Worm (Caenorhabditis elegans) whole organism, L1 larva: Measurements from ENCODE around the gene K12H4.5.

Source experiments
- C34B4.2 ChIP-seq: sonication (generic microtip); optimal IDR thresholded peaks from 2 replicates; lab custom pipeline; 2017; ENCODE audit warnings: mild to moderate bottlenecking, missing genetic modification characterization, missing compliant biosample characterization
- F16B12.6 ChIP-seq: fragments of 150-350 bp; optimal IDR thresholded peaks from 2 replicates; lab custom pipeline; 2014; ENCODE audit warnings: missing biosample characterization, missing genetic modification characterization
- Y116A8C.19 ChIP-seq: sonication (generic microtip); optimal IDR thresholded peaks from 2 replicates; lab custom pipeline; 2016; ENCODE audit warnings: missing compliant biosample characterization, missing genetic modification characterization, borderline replicate concordance
- aha-1 ChIP-seq: fragments of 150-350 bp; optimal IDR thresholded peaks from 2 replicates; lab custom pipeline; 2014; ENCODE audit warnings: missing biosample characterization, missing genetic modification characterization
- alr-1 ChIP-seq: fragments of 200-800 bp; sonication (Bioruptor generic); optimal IDR thresholded peaks from 2 replicates; lab custom pipeline; 2018; ENCODE audit warnings: borderline replicate concordance, mild to moderate bottlenecking, missing genetic modification characterization, missing compliant biosample characterization
- ama-1 ChIP-seq: fragments of 150-350 bp; optimal IDR thresholded peaks from 2 replicates; lab custom pipeline; 2014
- ceh-8 ChIP-seq: fragments of 200-800 bp; sonication (Bioruptor generic); optimal IDR thresholded peaks from 2 replicates; lab custom pipeline; 2018; ENCODE audit warnings: mild to moderate bottlenecking, missing genetic modification characterization, moderate library complexity, missing compliant biosample characterization
- ceh-90 ChIP-seq: sonication (generic microtip); optimal IDR thresholded peaks from 2 replicates; lab custom pipeline; 2016; ENCODE audit warnings: missing genetic modification characterization, missing compliant biosample characterization
- efl-3 ChIP-seq: fragments of 200-800 bp; sonication (Bioruptor generic); optimal IDR thresholded peaks from 2 replicates; lab custom pipeline; 2018; ENCODE audit warnings: mild to moderate bottlenecking, missing genetic modification characterization, missing compliant biosample characterization
- egl-27 ChIP-seq, 2 experiments: fragments of 150-350 bp in 1 of 2; sonication (generic microtip); optimal IDR thresholded peaks; 3 replicates each; lab custom pipeline; 2017 to 2018; ENCODE audit warnings: missing biosample characterization in 2 of 2, missing genetic modification characterization in 2 of 2, missing genetic modification reagents in 2 of 2
- elt-3 ChIP-seq, 6 experiments: fragments of 150-350 bp in 1 of 6; sonication (generic microtip); optimal IDR thresholded peaks; 2 replicates each; lab custom pipeline; 2017 to 2018; ENCODE audit warnings: missing biosample characterization in 6 of 6, missing genetic modification characterization in 6 of 6, inconsistent platforms in 1 of 6
- ets-5 ChIP-seq: fragments of 200-800 bp; sonication (Bioruptor generic); IDR thresholded peaks from 2 replicates; pipeline ENCODE4 v1.3.6; 2022; ENCODE audit warnings: missing genetic modification characterization, missing compliant biosample characterization
- fkh-4 ChIP-seq: sonication (generic microtip); optimal IDR thresholded peaks from 2 replicates; lab custom pipeline; 2016; ENCODE audit warnings: missing compliant biosample characterization, missing genetic modification characterization, borderline replicate concordance
- hlh-4 ChIP-seq: sonication (generic microtip); optimal IDR thresholded peaks from 2 replicates; lab custom pipeline; 2016; ENCODE audit warnings: mild to moderate bottlenecking, missing genetic modification characterization, missing compliant biosample characterization
- irx-1 ChIP-seq: sonication (generic microtip); optimal IDR thresholded peaks from 2 replicates; lab custom pipeline; 2016; ENCODE audit warnings: missing genetic modification characterization, missing compliant biosample characterization
- isw-1 ChIP-seq: fragments of 200-800 bp; sonication (Bioruptor generic); IDR thresholded peaks from 2 replicates; pipeline ENCODE4 v1.3.6; 2022; ENCODE audit warnings: missing genetic modification characterization, missing compliant biosample characterization
- jun-1 ChIP-seq: fragments of 150-350 bp; optimal IDR thresholded peaks from 2 replicates; lab custom pipeline; 2014; ENCODE audit warnings: missing biosample characterization, missing genetic modification reagents, missing genetic modification characterization
- lin-14 ChIP-seq: fragments of 200-800 bp; sonication (Bioruptor generic); optimal IDR thresholded peaks from 2 replicates; lab custom pipeline; 2018; ENCODE audit warnings: mild to moderate bottlenecking, missing genetic modification characterization, moderate library complexity, missing compliant biosample characterization
- lin-39 ChIP-seq: fragments of 150-350 bp; optimal IDR thresholded peaks from 2 replicates; lab custom pipeline; 2014; ENCODE audit warnings: missing biosample characterization, missing genetic modification reagents, missing genetic modification characterization
- lsy-2 ChIP-seq, 2 experiments: fragments of 150-350 bp; optimal IDR thresholded peaks; 2 replicates each; lab custom pipeline; 2014; ENCODE audit warnings: missing biosample characterization in 2 of 2, missing genetic modification characterization in 2 of 2
- mdl-1 ChIP-seq, 2 experiments: fragments of 150-350 bp; optimal IDR thresholded peaks; 2 replicates each; lab custom pipeline; 2014 to 2017; ENCODE audit warnings: missing biosample characterization in 2 of 2, missing genetic modification characterization in 2 of 2, inconsistent platforms in 1 of 2
- mep-1 ChIP-seq: fragments of 150-350 bp; optimal IDR thresholded peaks from 2 replicates; lab custom pipeline; 2014; ENCODE audit warnings: missing biosample characterization, missing genetic modification characterization
- nhr-11 ChIP-seq: fragments of 150-350 bp; optimal IDR thresholded peaks from 2 replicates; lab custom pipeline; 2014; ENCODE audit warnings: missing biosample characterization, missing genetic modification characterization
- nhr-28 ChIP-seq: fragments of 150-350 bp; optimal IDR thresholded peaks from 2 replicates; lab custom pipeline; 2014; ENCODE audit warnings: missing biosample characterization, missing genetic modification characterization
- nhr-85 ChIP-seq: sonication (generic microtip); peaks from one replicate; lab custom pipeline; 2016; ENCODE audit warnings: missing genetic modification characterization, inconsistent platforms, missing compliant biosample characterization
- pag-3 ChIP-seq: sonication (generic microtip); optimal IDR thresholded peaks from 2 replicates; lab custom pipeline; 2017; ENCODE audit warnings: missing genetic modification characterization, mild to moderate bottlenecking, missing compliant biosample characterization, antibody characterized with exemption, borderline replicate concordance; ENCODE audit not compliant: insufficient read depth
- pax-3 ChIP-seq: fragments of 200-800 bp; sonication (Bioruptor generic); optimal IDR thresholded peaks from 2 replicates; lab custom pipeline; 2018; ENCODE audit warnings: mild to moderate bottlenecking, missing genetic modification characterization, moderate library complexity, missing compliant biosample characterization
- pqm-1 ChIP-seq: sonication (generic microtip); optimal IDR thresholded peaks from 3 replicates; lab custom pipeline; 2017; ENCODE audit warnings: missing biosample characterization, missing genetic modification characterization
- rnt-1 ChIP-seq: sonication (generic microtip); optimal IDR thresholded peaks from 2 replicates; lab custom pipeline; 2016; ENCODE audit warnings: mild to moderate bottlenecking, missing genetic modification characterization, moderate library complexity, missing compliant biosample characterization
- skn-1 ChIP-seq: fragments of 150-350 bp; optimal IDR thresholded peaks from 2 replicates; lab custom pipeline; 2014; ENCODE audit warnings: missing biosample characterization, missing genetic modification characterization
- sup-37 ChIP-seq: fragments of 200-800 bp; sonication (Bioruptor generic); optimal IDR thresholded peaks from 2 replicates; lab custom pipeline; 2018; ENCODE audit warnings: mild to moderate bottlenecking, missing genetic modification characterization, missing compliant biosample characterization
- swsn-7 ChIP-seq: sonication (generic microtip); optimal IDR thresholded peaks from 2 replicates; lab custom pipeline; 2016; ENCODE audit warnings: missing genetic modification characterization, missing compliant biosample characterization
- unc-130 ChIP-seq: fragments of 150-350 bp; optimal IDR thresholded peaks from 2 replicates; lab custom pipeline; 2017; ENCODE audit warnings: missing biosample characterization, missing genetic modification characterization, inconsistent platforms
- unc-86 ChIP-seq: sonication (generic microtip); optimal IDR thresholded peaks from 2 replicates; lab custom pipeline; 2016; ENCODE audit warnings: missing genetic modification characterization, missing compliant biosample characterization
- xbp-1 ChIP-seq: sonication (generic microtip); optimal IDR thresholded peaks from 2 replicates; lab custom pipeline; 2016; ENCODE audit warnings: missing genetic modification characterization, missing compliant biosample characterization
- zip-4 ChIP-seq: fragments of 200-800 bp; sonication (Bioruptor generic); optimal IDR thresholded peaks from 2 replicates; lab custom pipeline; 2018; ENCODE audit warnings: mild to moderate bottlenecking, missing genetic modification characterization, moderate library complexity, missing compliant biosample characterization
- ztf-4 ChIP-seq: fragments of 150-350 bp; optimal IDR thresholded peaks from 2 replicates; lab custom pipeline; 2014; ENCODE audit warnings: missing biosample characterization, missing genetic modification characterization

K12H4.5 gene

ce11 chrIII:8043784-8044183 is 503 bp upstream of the K12H4.5 start (continued):
- TF ChIP-seq pax-3 (tag; lab: Kevin White, UChicago) (peak; percentile 97), ets-5 (GFP tag; lab: Robert Waterston, UW) (no peak), mep-1 (tag; lab: Kevin White, UChicago) (peak; percentile 98), nhr-28 (tag; lab: Kevin White, UChicago) (no peak), egl-27 (tag; optimal IDR thresholded peaks at IDR 0.05; lab: Kevin White, UChicago) (peak; percentile 83 to 97), isw-1 (GFP tag; lab: Robert Waterston, UW) (peak; percentile 96), swsn-7 (peak; percentile 95), fkh-4 (tag; lab: Kevin White, UChicago) (peak; percentile 79), nhr-85 (peak; percentile 95), unc-86 (tag; lab: Kevin White, UChicago) (peak; percentile 94), ceh-90 (tag; lab: Kevin White, UChicago) (peak; percentile 45), lin-39 (tag; lab: Kevin White, UChicago) (peak; percentile 69), rnt-1 (tag; lab: Kevin White, UChicago) (peak; percentile 99), zip-4 (GFP tag; lab: Kevin White, UChicago) (peak; percentile 49), pag-3 (tag; lab: Kevin White, UChicago) (no peak), jun-1 (tag; lab: Kevin White, UChicago) (peak; percentile 97), xbp-1 (tag; lab: Kevin White, UChicago) (peak; percentile 96), Y116A8C.19 (tag; lab: Kevin White, UChicago) (peak; percentile 31), ama-1 (no peak), aha-1 (tag; lab: Kevin White, UChicago) (peak; percentile 54), ceh-8 (GFP tag; lab: Kevin White, UChicago) (peak; percentile 80), unc-130 (tag; lab: Kevin White, UChicago) (peak; percentile 98), sup-37 (GFP tag; lab: Kevin White, UChicago) (peak; percentile 39), hlh-4 (tag; lab: Kevin White, UChicago) (no peak), mdl-1 (tag; optimal IDR thresholded peaks at IDR 0.05; lab: Kevin White, UChicago) (peak in 1 of 2 experiments; percentile 91), F16B12.6 (peak; percentile 80), alr-1 (tag; lab: Kevin White, UChicago) (no peak), elt-3 (tag; optimal IDR thresholded peaks at IDR 0.05; lab: Kevin White, UChicago) (peak; percentile 6 to 98 (median 74)), lsy-2 (tag; optimal IDR thresholded peaks at IDR 0.05; lab: Kevin White, UChicago) (peak; percentile 96 to 98), irx-1 (tag; lab: Kevin White, UChicago) (peak; percentile 69), lin-14 (GFP tag; lab: Kevin White, UChicago) (peak; percentile 98)

DNA sequence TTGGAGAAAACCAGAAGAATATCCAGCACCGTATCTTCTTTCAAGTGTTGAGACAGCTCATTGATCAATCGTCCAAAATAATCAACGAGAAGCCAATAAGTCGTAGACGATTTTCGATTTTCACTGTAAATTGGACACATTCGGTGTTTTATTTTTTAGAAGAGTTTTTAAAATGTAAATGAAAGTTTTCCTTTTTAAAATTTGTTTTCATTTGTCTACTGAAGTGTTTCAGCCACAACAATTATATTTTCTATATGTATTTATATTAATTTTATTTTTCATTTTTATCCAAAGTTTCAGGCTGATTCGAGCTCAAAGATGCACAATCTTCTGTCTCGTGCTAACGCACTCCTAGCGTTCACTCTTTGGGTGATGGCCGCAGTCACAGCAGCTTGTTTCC is 430 bp downstream of the K12H4.5 start, which contains the start of gene spcs-3:
TSS of gene spcs-3 (plus strand) at position 301 of the 400 bp plus-strand sequence.
- no peak for TF ChIP-seq pqm-1 (tag; lab: Kevin White, UChicago)

ce11 chrIII:8045734-8046133 is 1.4 kb downstream of the K12H4.5 start, which contains the start of gene K12H4.3:
TSS of gene K12H4.3 (plus strand) at chrIII:8046034.
- TF ChIP-seq nhr-11 (tag; lab: Kevin White, UChicago) (no peak), ztf-4 (tag; lab: Kevin White, UChicago) (no peak), mdl-1 (tag; optimal IDR thresholded peaks at IDR 0.05; lab: Kevin White, UChicago) (no peak), C34B4.2 (tag; lab: Kevin White, UChicago) (no peak), skn-1 (tag; lab: Kevin White, UChicago) (no peak), efl-3 (GFP tag; lab: Kevin White, UChicago) (no peak), aha-1 (tag; lab: Kevin White, UChicago) (no peak)
- TF ChIP-seq, all 84 proteins: peak for 0
